Worm (Caenorhabditis elegans) whole organism, L1 larva: Measurements from ENCODE around the gene vig-1.

ENCODE experiments used
- elt-3 ChIP-seq, 6 experiments: fragments of 150-350 bp in 1 of 6; sonication (generic microtip); optimal IDR thresholded peaks; 2 replicates each; lab custom pipeline; 2017 to 2018; ENCODE audit warnings: missing biosample characterization in 6 of 6, missing genetic modification characterization in 6 of 6, inconsistent platforms in 1 of 6
- fos-1 ChIP-seq: fragments of 150-350 bp; optimal IDR thresholded peaks from 2 replicates; lab custom pipeline; 2014; ENCODE audit warnings: missing biosample characterization, missing genetic modification characterization
- lin-14 ChIP-seq: fragments of 200-800 bp; sonication (Bioruptor generic); optimal IDR thresholded peaks from 2 replicates; lab custom pipeline; 2018; ENCODE audit warnings: mild to moderate bottlenecking, missing genetic modification characterization, moderate library complexity, missing compliant biosample characterization
- nhr-12 ChIP-seq: sonication (generic microtip); optimal IDR thresholded peaks from 2 replicates; lab custom pipeline; 2017; ENCODE audit warnings: missing biosample characterization, missing genetic modification characterization
- rnt-1 ChIP-seq: sonication (generic microtip); optimal IDR thresholded peaks from 2 replicates; lab custom pipeline; 2016; ENCODE audit warnings: mild to moderate bottlenecking, missing genetic modification characterization, moderate library complexity, missing compliant biosample characterization
- snu-23 ChIP-seq: sonication (generic microtip); optimal IDR thresholded peaks from 2 replicates; lab custom pipeline; 2016; ENCODE audit warnings: missing genetic modification characterization, missing compliant biosample characterization
- ztf-11 ChIP-seq, 2 experiments: sonication (generic microtip); optimal IDR thresholded peaks; 2 replicates each; lab custom pipeline; 2016 to 2017; ENCODE audit warnings: missing genetic modification characterization in 2 of 2, missing biosample characterization in 1 of 2, missing compliant biosample characterization in 1 of 2

ce11 chrII:1285514-1285913, 35.3 kb upstream of the vig-1 start, which contains the start of the genes Y57G7A.6 and Y57G7A.3:
- TF ChIP-seq elt-3 (tag; optimal IDR thresholded peaks at IDR 0.05; lab: Kevin White, UChicago) (no peak), nhr-12 (tag; lab: Kevin White, UChicago) (no peak), snu-23 (no peak), rnt-1 (tag; lab: Kevin White, UChicago) (no peak), ztf-11 (tag; optimal IDR thresholded peaks at IDR 0.05; lab: Kevin White, UChicago) (no peak), lin-14 (GFP tag; lab: Kevin White, UChicago) (no peak), fos-1 (no peak)
